Fruit fly (Drosophila melanogaster) whole organism: ENCODE results near the gene CG1236.
A peak's percentile ranks its signal among the peaks of the same experiment; 100 is the strongest.

Experiments
- CG8478 ChIP-seq: fragments of >200 bp; optimal IDR thresholded peaks from 2 replicates; lab custom pipeline; 2018; ENCODE audit warnings: inconsistent platforms
- Dll ChIP-seq: fragments of >200 bp; optimal IDR thresholded peaks from 2 replicates; lab custom pipeline; 2017
- EcR ChIP-seq, 2 experiments: fragments of >200 bp; optimal IDR thresholded peaks; 2 replicates each; lab custom pipeline; 2017; ENCODE audit warnings: missing biosample characterization in 2 of 2, missing genetic modification characterization in 2 of 2, missing genetic modification reagents in 2 of 2
- pan ChIP-seq: fragments of >200 bp; optimal IDR thresholded peaks from 2 replicates; lab custom pipeline; 2017
- psq ChIP-seq: fragments of >200 bp; optimal IDR thresholded peaks from 2 replicates; lab custom pipeline; 2017
- usp ChIP-seq: fragments of >200 bp; optimal IDR thresholded peaks from 2 replicates; lab custom pipeline; 2017; ENCODE audit warnings: missing biosample characterization, missing genetic modification characterization, mixed read lengths

Gene CG1236

dm6 chr3R:5733181-5733580 is 3.4 kb upstream of the CG1236 start, which contains the start of gene CG1239:
Gene CG1239, plus strand, starts transcription at chr3R:5733513.
- TF ChIP-seq Dll (lab: Kevin White, UChicago) (no peak), CG8478 (lab: Kevin White, UChicago) (no peak), EcR (GFP tag; optimal IDR thresholded peaks at IDR 0.05; lab: Kevin White, UChicago) (no peak), pan (lab: Kevin White, UChicago) (no peak), psq (lab: Kevin White, UChicago) (no peak), usp (no peak)

dm6 chr3R:5737263-5737662 is 715 bp downstream of the CG1236 start:
- TF ChIP-seq psq (lab: Kevin White, UChicago) (no peak), usp (no peak), pan (lab: Kevin White, UChicago) (peak; percentile 3), Dll (lab: Kevin White, UChicago) (no peak), EcR (GFP tag; optimal IDR thresholded peaks at IDR 0.05; lab: Kevin White, UChicago) (no peak), CG8478 (lab: Kevin White, UChicago) (no peak)

- TF ChIP-seq EcR (GFP tag; optimal IDR thresholded peaks at IDR 0.05; lab: Kevin White, UChicago) = no peak
- no peak for TF ChIP-seq psq (lab: Kevin White, UChicago)
- no peak for TF ChIP-seq Dll (lab: Kevin White, UChicago)
- TF ChIP-seq pan (lab: Kevin White, UChicago) = no peak
- no peak for TF ChIP-seq CG8478 (lab: Kevin White, UChicago)
- no peak for TF ChIP-seq usp
Observed at dm6 chr3R:5742278-5743196, 6.0 kb downstream of the CG1236 start, which contains the start of the genes Sym and Madm. Gene Sym, minus strand, starts transcription at chr3R:5742476. Gene Madm, plus strand, starts transcription at chr3R:5742510.

- TF ChIP-seq EcR (GFP tag; optimal IDR thresholded peaks at IDR 0.05; lab: Kevin White, UChicago) = no peak
Observed at dm6 chr3R:5746646-5747045, 10.1 kb downstream of the CG1236 start.

dm6 chr3R:5754594-5754993 is 18.0 kb downstream of the CG1236 start, which contains the start of gene Dcps:
Gene Dcps, minus strand, starts transcription at chr3R:5754774.
- TF ChIP-seq Dll (lab: Kevin White, UChicago) (no peak), EcR (GFP tag; optimal IDR thresholded peaks at IDR 0.05; lab: Kevin White, UChicago) (no peak), pan (lab: Kevin White, UChicago) (no peak), CG8478 (lab: Kevin White, UChicago) (no peak), usp (no peak), psq (lab: Kevin White, UChicago) (no peak)

dm6 chr3R:5758624-5759209 is 22.2 kb downstream of the CG1236 start, which contains the start of gene Sec8:
Gene Sec8, minus strand, starts transcription at chr3R:5758997.
- TF ChIP-seq Dll (lab: Kevin White, UChicago) (no peak), psq (lab: Kevin White, UChicago) (no peak), usp (no peak), CG8478 (lab: Kevin White, UChicago) (no peak), pan (lab: Kevin White, UChicago) (no peak), EcR (GFP tag; optimal IDR thresholded peaks at IDR 0.05; lab: Kevin White, UChicago) (no peak)

dm6 chr3R:5760980-5761379 is 24.4 kb downstream of the CG1236 start:
- TF ChIP-seq Dll (lab: Kevin White, UChicago) (no peak), pan (lab: Kevin White, UChicago) (no peak), CG8478 (lab: Kevin White, UChicago) (no peak), EcR (GFP tag; optimal IDR thresholded peaks at IDR 0.05; lab: Kevin White, UChicago) (no peak), usp (no peak), psq (lab: Kevin White, UChicago) (no peak)

- no peak for TF ChIP-seq psq (lab: Kevin White, UChicago)
- TF ChIP-seq EcR (GFP tag; optimal IDR thresholded peaks at IDR 0.05; lab: Kevin White, UChicago) = no peak
- TF ChIP-seq pan (lab: Kevin White, UChicago) = no peak
- TF ChIP-seq CG8478 (lab: Kevin White, UChicago) = no peak
- no peak for TF ChIP-seq Dll (lab: Kevin White, UChicago)
- no peak for TF ChIP-seq usp
Observed at dm6 chr3R:5771614-5772202, 35.2 kb downstream of the CG1236 start.

- TF ChIP-seq psq (lab: Kevin White, UChicago) (no peak), pan (lab: Kevin White, UChicago) (no peak), EcR (GFP tag; optimal IDR thresholded peaks at IDR 0.05; lab: Kevin White, UChicago) (no peak), usp (no peak), CG8478 (lab: Kevin White, UChicago) (no peak), Dll (lab: Kevin White, UChicago) (no peak)
Observed at dm6 chr3R:5772433-5772832, 35.9 kb downstream of the CG1236 start.

- TF ChIP-seq usp (no peak), Dll (lab: Kevin White, UChicago) (peak; percentile 65)
Observed at dm6 chr3R:5778731-5779593, 42.4 kb downstream of the CG1236 start, which contains the start of gene jagn. Gene jagn, plus strand, starts transcription at chr3R:5779315.
